Worm (Caenorhabditis elegans): ENCODE measurements around the gene ced-6.

The ced-6 gene

ce11 chrIII:5591668-5592149, 3.9 kb upstream of the ced-6 start, which contains the start of the genes ddx-15 and ucr-1 (continued):
- TF ChIP-seq snpc-4 (tag; optimal IDR thresholded peaks at IDR 0.05) (peak; percentile 67), elt-1 (tag; optimal IDR thresholded peaks at IDR 0.05) (no peak), elt-3 (tag; optimal IDR thresholded peaks at IDR 0.05) (no peak), zag-1 (tag; optimal IDR thresholded peaks at IDR 0.05) (no peak), eor-1 (tag; optimal IDR thresholded peaks at IDR 0.05) (no peak), nhr-43 (tag; optimal IDR thresholded peaks at IDR 0.05; ENCODE audit: poor library complexity, severe bottlenecking) (no peak), unc-39 (tag; optimal IDR thresholded peaks at IDR 0.05) (no peak), fos-1 (tag; optimal IDR thresholded peaks at IDR 0.05) (no peak), ceh-16 (tag; optimal IDR thresholded peaks at IDR 0.05) (no peak), elt-2 (tag; optimal IDR thresholded peaks at IDR 0.05) (peak; percentile 28), ceh-82 (tag; optimal IDR thresholded peaks at IDR 0.05) (no peak), egl-27 (tag; optimal IDR thresholded peaks at IDR 0.05) (no peak), nhr-25 (tag; optimal IDR thresholded peaks at IDR 0.05) (peak; percentile 56), nhr-23 (tag; optimal IDR thresholded peaks at IDR 0.05) (peak; percentile 67), ceh-9 (tag; optimal IDR thresholded peaks at IDR 0.05) (no peak), fkh-2 (tag; optimal IDR thresholded peaks at IDR 0.05) (no peak), lsy-12 (tag; optimal IDR thresholded peaks at IDR 0.05) (no peak), pqm-1 (tag; optimal IDR thresholded peaks at IDR 0.05) (peak; percentile 64), nhr-67 (tag; optimal IDR thresholded peaks at IDR 0.05) (no peak)

ce11 chrIII:5594350-5594749, 1.2 kb upstream of the ced-6 start:
- no peak for TF ChIP-seq hmg-11 (tag; optimal IDR thresholded peaks at IDR 0.05)
- no peak for TF ChIP-seq ceh-28 (tag; optimal IDR thresholded peaks at IDR 0.05)
- TF ChIP-seq nhr-25 (tag; optimal IDR thresholded peaks at IDR 0.05) = peak; percentile 84
- TF ChIP-seq ama-1 (optimal IDR thresholded peaks at IDR 0.05) = peak; percentile 47
- TF ChIP-seq nhr-23 (tag; optimal IDR thresholded peaks at IDR 0.05) = peak; percentile 33
- peak; percentile 51 for TF ChIP-seq nfya-1 (tag; optimal IDR thresholded peaks at IDR 0.05; ENCODE audit: insufficient read depth)
- TF ChIP-seq snpc-4 (tag; optimal IDR thresholded peaks at IDR 0.05) = no peak
- TF ChIP-seq elt-2 (tag; optimal IDR thresholded peaks at IDR 0.05) = no peak
- no peak for TF ChIP-seq lsy-12 (tag; optimal IDR thresholded peaks at IDR 0.05)

- no peak for TF ChIP-seq nhr-11 (tag; optimal IDR thresholded peaks at IDR 0.05)
- TF ChIP-seq hmg-11 (tag; optimal IDR thresholded peaks at IDR 0.05) = no peak
- TF ChIP-seq ztf-11 (tag; optimal IDR thresholded peaks at IDR 0.05) = no peak
- no peak for TF ChIP-seq mml-1 (tag; optimal IDR thresholded peaks at IDR 0.05)
- no peak for TF ChIP-seq ZK546.5 (tag; optimal IDR thresholded peaks at IDR 0.05)
- no peak for TF ChIP-seq nhr-237 (tag; optimal IDR thresholded peaks at IDR 0.05)
- TF ChIP-seq ceh-28 (tag; optimal IDR thresholded peaks at IDR 0.05) = no peak
- TF ChIP-seq fkh-2 (tag; optimal IDR thresholded peaks at IDR 0.05) = no peak
- TF ChIP-seq pha-4 (tag; optimal IDR thresholded peaks at IDR 0.05) = no peak
- TF ChIP-seq unc-39 (tag; optimal IDR thresholded peaks at IDR 0.05) = no peak
- no peak for TF ChIP-seq nhr-28 (tag; optimal IDR thresholded peaks at IDR 0.05)
- TF ChIP-seq nhr-25 (tag; optimal IDR thresholded peaks at IDR 0.05) = no peak
- TF ChIP-seq lin-15B (tag; optimal IDR thresholded peaks at IDR 0.05) = no peak
- no peak for TF ChIP-seq nhr-43 (tag; optimal IDR thresholded peaks at IDR 0.05; ENCODE audit: poor library complexity, severe bottlenecking)
- TF ChIP-seq ceh-9 (tag; optimal IDR thresholded peaks at IDR 0.05) = no peak
- TF ChIP-seq zag-1 (tag; optimal IDR thresholded peaks at IDR 0.05) = no peak
- TF ChIP-seq nhr-23 (tag; optimal IDR thresholded peaks at IDR 0.05) = no peak
- no peak for TF ChIP-seq fkh-10 (GFP tag; optimal IDR thresholded peaks at IDR 0.05)
- no peak for TF ChIP-seq unc-62 (GFP tag; optimal IDR thresholded peaks at IDR 0.05)
- no peak for TF ChIP-seq elt-2 (tag; optimal IDR thresholded peaks at IDR 0.05)
These were observed 4.4 kb downstream of the ced-6 start, which contains the start of gene wdr-37 for ce11 chrIII:5599958-5600357. TSS of gene wdr-37 (minus strand) at chrIII:5600058.

ce11 chrIII:5601999-5602398, 6.4 kb downstream of the ced-6 start:
- TF ChIP-seq unc-39 (tag; optimal IDR thresholded peaks at IDR 0.05) = no peak
- peak in 1 of 3 experiments; percentile 10 for TF ChIP-seq elt-3 (tag; optimal IDR thresholded peaks at IDR 0.05)
- peak; percentile 16 for TF ChIP-seq jun-1 (tag; optimal IDR thresholded peaks at IDR 0.05)
- peak; percentile 51 for TF ChIP-seq skn-1 (tag; optimal IDR thresholded peaks at IDR 0.05)
- TF ChIP-seq fkh-10 (GFP tag; optimal IDR thresholded peaks at IDR 0.05) = no peak
- no peak for TF ChIP-seq ceh-9 (tag; optimal IDR thresholded peaks at IDR 0.05)
- no peak for TF ChIP-seq mml-1 (tag; optimal IDR thresholded peaks at IDR 0.05)
- TF ChIP-seq nhr-237 (tag; optimal IDR thresholded peaks at IDR 0.05) = no peak
- no peak for TF ChIP-seq nhr-12 (tag; optimal IDR thresholded peaks at IDR 0.05)
- peak; percentile 57 for TF ChIP-seq hmg-11 (tag; optimal IDR thresholded peaks at IDR 0.05)
- TF ChIP-seq nhr-76 (tag; optimal IDR thresholded peaks at IDR 0.05) = no peak
- peak; percentile 0 for TF ChIP-seq pqm-1 (tag; optimal IDR thresholded peaks at IDR 0.05)
- peak; percentile 76 for TF ChIP-seq lin-39 (tag; optimal IDR thresholded peaks at IDR 0.05)
- peak; percentile 62 for TF ChIP-seq nhr-23 (tag; optimal IDR thresholded peaks at IDR 0.05)
- no peak for TF ChIP-seq nhr-11 (tag; optimal IDR thresholded peaks at IDR 0.05)
- TF ChIP-seq fos-1 (tag; optimal IDR thresholded peaks at IDR 0.05) = no peak
- no peak for TF ChIP-seq zag-1 (tag; optimal IDR thresholded peaks at IDR 0.05)
- peak; percentile 57 for TF ChIP-seq elt-2 (tag; optimal IDR thresholded peaks at IDR 0.05)
- peak; percentile 77 for TF ChIP-seq lsy-12 (tag; optimal IDR thresholded peaks at IDR 0.05)
- TF ChIP-seq fkh-2 (tag; optimal IDR thresholded peaks at IDR 0.05) = no peak
- TF ChIP-seq elt-1 (tag; optimal IDR thresholded peaks at IDR 0.05) = no peak
- no peak for TF ChIP-seq ceh-16 (tag; optimal IDR thresholded peaks at IDR 0.05)
- TF ChIP-seq tbx-2 (tag; optimal IDR thresholded peaks at IDR 0.05) = peak; percentile 56
- TF ChIP-seq ama-1 (optimal IDR thresholded peaks at IDR 0.05) = peak; percentile 76
- TF ChIP-seq ZK546.5 (tag; optimal IDR thresholded peaks at IDR 0.05) = no peak
- peak; percentile 66 for TF ChIP-seq nhr-25 (tag; optimal IDR thresholded peaks at IDR 0.05)
- TF ChIP-seq nhr-28 (tag; optimal IDR thresholded peaks at IDR 0.05) = no peak
- peak; percentile 57 for TF ChIP-seq lin-15B (tag; optimal IDR thresholded peaks at IDR 0.05)
- no peak for TF ChIP-seq snpc-4 (tag; optimal IDR thresholded peaks at IDR 0.05)
- peak; percentile 33 for TF ChIP-seq R02D3.7 (tag; optimal IDR thresholded peaks at IDR 0.05)
- TF ChIP-seq ceh-82 (tag; optimal IDR thresholded peaks at IDR 0.05) = no peak
- no peak for TF ChIP-seq daf-12 (tag; optimal IDR thresholded peaks at IDR 0.05)
- peak; percentile 86 for TF ChIP-seq nhr-43 (tag; optimal IDR thresholded peaks at IDR 0.05; ENCODE audit: poor library complexity, severe bottlenecking)
- TF ChIP-seq ztf-4 (tag; optimal IDR thresholded peaks at IDR 0.05) = no peak
